Fruit fly (Drosophila melanogaster) whole organism, prepupa: ENCODE results near the gene CG14325.

ENCODE experiments used
- CG15336 ChIP-seq: fragments of 200-800 bp; sonication (Bioruptor generic); IDR thresholded peaks from 2 replicates; pipeline ENCODE4 v1.3.6; 2022; ENCODE audit warnings: missing biosample characterization, missing genetic modification characterization
- CG1621 ChIP-seq: fragments of 200-800 bp; sonication (Bioruptor generic); optimal IDR thresholded peaks from 3 replicates; lab custom pipeline; 2018; ENCODE audit warnings: missing biosample characterization, mild to moderate bottlenecking, missing genetic modification characterization
- CG16779 ChIP-seq: fragments of 200-800 bp; sonication (Bioruptor generic); optimal IDR thresholded peaks from 3 replicates; lab custom pipeline; 2017; ENCODE audit warnings: missing biosample characterization, mild to moderate bottlenecking, missing genetic modification characterization
- CG3032 ChIP-seq: fragments of 200-800 bp; optimal IDR thresholded peaks from 2 replicates; lab custom pipeline; 2019; ENCODE audit warnings: missing biosample characterization, mild to moderate bottlenecking, missing genetic modification characterization, moderate library complexity
- CG31627 ChIP-seq: fragments of 200-800 bp; sonication (Bioruptor generic); optimal IDR thresholded peaks from 3 replicates; lab custom pipeline; 2016; ENCODE audit warnings: missing biosample characterization, missing genetic modification characterization
- CG3919 ChIP-seq: fragments of 200-800 bp; sonication (Bioruptor generic); optimal IDR thresholded peaks from 3 replicates; lab custom pipeline; 2016; ENCODE audit warnings: missing biosample characterization, missing genetic modification characterization
- CG4318 ChIP-seq: fragments of 200-800 bp; sonication (Bioruptor generic); optimal IDR thresholded peaks from 3 replicates; lab custom pipeline; 2017; ENCODE audit warnings: missing biosample characterization, mild to moderate bottlenecking, missing genetic modification characterization
- CG6163 ChIP-seq: fragments of 200-800 bp; sonication (Bioruptor generic); IDR thresholded peaks from 3 replicates; pipeline ENCODE4 v1.3.6; 2022; ENCODE audit warnings: missing biosample characterization, missing genetic modification characterization
- CG6276 ChIP-seq: fragments of 200-800 bp; sonication (Bioruptor generic); optimal IDR thresholded peaks from 2 replicates; lab custom pipeline; 2017; ENCODE audit warnings: missing biosample characterization, mild to moderate bottlenecking, missing genetic modification characterization
- CG6792 ChIP-seq: fragments of 200-800 bp; sonication (Bioruptor generic); optimal IDR thresholded peaks from 3 replicates; lab custom pipeline; 2016; ENCODE audit warnings: missing biosample characterization, missing genetic modification characterization
- CG6808 ChIP-seq: fragments of 200-800 bp; sonication (Bioruptor generic); optimal IDR thresholded peaks from 3 replicates; lab custom pipeline; 2017; ENCODE audit warnings: missing biosample characterization, missing genetic modification characterization, mild to moderate bottlenecking, moderate library complexity, missing genetic modification reagents
- CG6854 ChIP-seq: fragments of 200-800 bp; sonication (Bioruptor generic); optimal IDR thresholded peaks from 2 replicates; lab custom pipeline; 2017; ENCODE audit warnings: missing biosample characterization, mild to moderate bottlenecking, missing genetic modification characterization
- CG8319 ChIP-seq: fragments of 200-800 bp; sonication (Bioruptor generic); optimal IDR thresholded peaks from 3 replicates; lab custom pipeline; 2016; ENCODE audit warnings: missing biosample characterization, missing genetic modification characterization
- Eip75B ChIP-seq: fragments of 200-800 bp; sonication (Bioruptor generic); optimal IDR thresholded peaks from 3 replicates; lab custom pipeline; 2016; ENCODE audit warnings: missing biosample characterization, missing genetic modification characterization
- Eip78C ChIP-seq: fragments of 200-800 bp; sonication (Bioruptor generic); peaks from one replicate; lab custom pipeline; 2016; ENCODE audit warnings: missing biosample characterization, missing genetic modification characterization
- Ets21C ChIP-seq: fragments of 200-800 bp; sonication (Bioruptor generic); optimal IDR thresholded peaks from 3 replicates; lab custom pipeline; 2016; ENCODE audit warnings: missing biosample characterization, missing genetic modification characterization
- Lpt ChIP-seq: fragments of 200-800 bp; sonication (Bioruptor generic); optimal IDR thresholded peaks from 3 replicates; lab custom pipeline; 2016; ENCODE audit warnings: missing biosample characterization, missing genetic modification characterization
- Met ChIP-seq: fragments of 200-800 bp; sonication (Bioruptor generic); optimal IDR thresholded peaks from 3 replicates; lab custom pipeline; 2016; ENCODE audit warnings: missing biosample characterization, missing genetic modification characterization
- Sox102F ChIP-seq: fragments of 200-800 bp; sonication (Bioruptor generic); optimal IDR thresholded peaks from 2 replicates; lab custom pipeline; 2016; ENCODE audit warnings: missing biosample characterization, mild to moderate bottlenecking, missing genetic modification characterization
- Sox14 ChIP-seq: fragments of 200-800 bp; sonication (Bioruptor generic); optimal IDR thresholded peaks from 3 replicates; lab custom pipeline; 2016; ENCODE audit warnings: missing biosample characterization, missing genetic modification characterization
- Sox15 ChIP-seq: fragments of 200-800 bp; sonication (Bioruptor generic); optimal IDR thresholded peaks from 3 replicates; lab custom pipeline; 2016; ENCODE audit warnings: missing biosample characterization, missing genetic modification characterization
- cyc ChIP-seq: fragments of 200-800 bp; sonication (Bioruptor generic); optimal IDR thresholded peaks from 3 replicates; lab custom pipeline; 2016; ENCODE audit warnings: missing biosample characterization, missing genetic modification characterization
- dac ChIP-seq: fragments of 200-800 bp; sonication (Bioruptor generic); optimal IDR thresholded peaks from 2 replicates; lab custom pipeline; 2017; ENCODE audit warnings: missing biosample characterization, mild to moderate bottlenecking, missing genetic modification characterization
- dsx ChIP-seq: fragments of 200-800 bp; optimal IDR thresholded peaks from 3 replicates; lab custom pipeline; 2019; ENCODE audit warnings: missing biosample characterization, mild to moderate bottlenecking, missing genetic modification characterization, moderate library complexity; ENCODE audit not compliant: poor library complexity, severe bottlenecking
- eg ChIP-seq: fragments of 200-800 bp; sonication (Bioruptor generic); IDR thresholded peaks from 3 replicates; pipeline ENCODE4 v1.3.6; 2022; ENCODE audit warnings: missing biosample characterization, missing genetic modification characterization
- esn ChIP-seq: fragments of 200-800 bp; sonication (Bioruptor generic); optimal IDR thresholded peaks from 2 replicates; lab custom pipeline; 2016; ENCODE audit warnings: missing biosample characterization, mild to moderate bottlenecking, missing genetic modification characterization, moderate library complexity
- fd85E ChIP-seq: fragments of 200-800 bp; sonication (Bioruptor generic); optimal IDR thresholded peaks from 3 replicates; lab custom pipeline; 2016; ENCODE audit warnings: missing biosample characterization, missing genetic modification characterization
- fkh ChIP-seq: fragments of 200-800 bp; sonication (Bioruptor generic); optimal IDR thresholded peaks from 3 replicates; lab custom pipeline; 2017; ENCODE audit warnings: missing biosample characterization, mild to moderate bottlenecking, missing genetic modification characterization, moderate library complexity
- lz ChIP-seq: fragments of 200-800 bp; sonication (Bioruptor generic); optimal IDR thresholded peaks from 3 replicates; lab custom pipeline; 2016; ENCODE audit warnings: missing biosample characterization, missing genetic modification characterization
- salr ChIP-seq, 2 experiments: fragments of 200-800 bp; sonication (Bioruptor generic); optimal IDR thresholded peaks; 3 replicates each; lab custom pipeline; 2016 to 2018; ENCODE audit warnings: missing biosample characterization in 2 of 2, missing genetic modification characterization in 2 of 2, mild to moderate bottlenecking in 1 of 2
- svp ChIP-seq: fragments of 200-800 bp; sonication (Bioruptor generic); peaks from one replicate; lab custom pipeline; 2016; ENCODE audit warnings: missing biosample characterization, missing genetic modification characterization
- topi ChIP-seq: fragments of 200-800 bp; sonication (Bioruptor generic); optimal IDR thresholded peaks from 3 replicates; lab custom pipeline; 2016; ENCODE audit warnings: missing biosample characterization, missing genetic modification characterization
- vri ChIP-seq: fragments of 200-800 bp; sonication (Bioruptor generic); optimal IDR thresholded peaks from 3 replicates; lab custom pipeline; 2016; ENCODE audit warnings: missing biosample characterization, mild to moderate bottlenecking, missing genetic modification characterization

Gene CG14325

dm6 chr3R:17631176-17631865 is 4.4 kb downstream of the CG14325 start:
- no peak for TF ChIP-seq Ets21C (GFP tag; lab: Kevin White, UChicago)
- TF ChIP-seq CG8319 (GFP tag; lab: Kevin White, UChicago), result no peak
- no peak for TF ChIP-seq Eip75B (GFP tag; lab: Kevin White, UChicago)
- TF ChIP-seq fd85E (GFP tag; lab: Kevin White, UChicago), result no peak
- no peak for TF ChIP-seq Sox14
- peak; percentile 44 for TF ChIP-seq svp (GFP tag; lab: Kevin White, UChicago)
- TF ChIP-seq CG15336 (GFP tag; lab: Robert Waterston, UW), result no peak
- peak; percentile 81 for TF ChIP-seq Eip78C (GFP tag; lab: Kevin White, UChicago)
- no peak for TF ChIP-seq CG6854 (GFP tag; lab: Kevin White, UChicago)
- no peak for TF ChIP-seq CG1621

DNA sequence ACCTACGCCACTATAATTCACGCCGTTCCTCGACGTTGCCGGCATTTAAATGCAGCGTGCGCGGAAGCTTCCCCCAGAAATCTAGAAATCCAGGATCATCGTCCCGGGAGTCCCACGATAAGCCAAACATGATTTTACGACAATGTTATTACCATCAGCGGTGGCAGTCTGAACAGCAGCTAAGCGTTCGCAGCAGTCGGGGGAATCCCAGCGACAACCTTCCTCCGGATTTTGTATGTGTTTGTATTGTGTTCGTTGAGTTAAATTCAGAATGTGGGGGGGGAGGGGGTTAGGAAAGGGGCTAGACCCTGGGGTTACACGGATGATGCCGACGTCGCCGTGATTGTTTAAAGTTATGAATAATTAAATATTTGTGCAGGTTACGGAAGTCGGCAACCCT is 17.1 kb downstream of the CG14325 start:
- TF ChIP-seq CG8319 (GFP tag; lab: Kevin White, UChicago) (no peak), svp (GFP tag; lab: Kevin White, UChicago) (peak; percentile 77), CG31627 (GFP tag; lab: Kevin White, UChicago) (no peak), CG6808 (no peak), CG16779 (tag; lab: Kevin White, UChicago) (no peak), Ets21C (GFP tag; lab: Kevin White, UChicago) (no peak), eg (GFP tag; lab: Robert Waterston, UW) (no peak), lz (GFP tag; lab: Kevin White, UChicago) (no peak), CG6163 (GFP tag; lab: Robert Waterston, UW) (no peak)

DNA sequence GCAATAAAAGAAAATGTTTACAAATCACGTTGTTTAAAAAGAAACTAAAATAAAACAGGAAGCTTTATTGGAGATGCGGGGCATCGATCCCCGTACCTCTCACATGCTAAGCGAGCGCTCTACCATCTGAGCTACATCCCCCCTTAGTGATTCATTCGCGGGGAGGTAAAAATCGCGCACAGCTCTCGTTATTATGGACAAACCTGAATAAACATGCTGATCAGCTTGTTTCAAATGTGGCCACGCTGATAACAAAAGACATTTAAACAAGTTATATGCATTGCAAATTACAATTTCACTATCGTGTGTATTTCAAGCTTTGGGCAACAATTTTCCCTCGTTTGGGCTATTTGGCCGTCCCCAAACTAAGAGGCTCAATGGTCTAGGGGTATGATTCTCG is 18.3 kb downstream of the CG14325 start:
- TF ChIP-seq Sox102F (GFP tag; lab: Kevin White, UChicago) (no peak), cyc (no peak), CG1621 (no peak), CG3919 (GFP tag; lab: Kevin White, UChicago) (no peak), Eip78C (GFP tag; lab: Kevin White, UChicago) (no peak), CG6854 (GFP tag; lab: Kevin White, UChicago) (no peak), fkh (no peak), Sox15 (GFP tag; lab: Kevin White, UChicago) (no peak), vri (GFP tag; lab: Kevin White, UChicago) (no peak)

DNA sequence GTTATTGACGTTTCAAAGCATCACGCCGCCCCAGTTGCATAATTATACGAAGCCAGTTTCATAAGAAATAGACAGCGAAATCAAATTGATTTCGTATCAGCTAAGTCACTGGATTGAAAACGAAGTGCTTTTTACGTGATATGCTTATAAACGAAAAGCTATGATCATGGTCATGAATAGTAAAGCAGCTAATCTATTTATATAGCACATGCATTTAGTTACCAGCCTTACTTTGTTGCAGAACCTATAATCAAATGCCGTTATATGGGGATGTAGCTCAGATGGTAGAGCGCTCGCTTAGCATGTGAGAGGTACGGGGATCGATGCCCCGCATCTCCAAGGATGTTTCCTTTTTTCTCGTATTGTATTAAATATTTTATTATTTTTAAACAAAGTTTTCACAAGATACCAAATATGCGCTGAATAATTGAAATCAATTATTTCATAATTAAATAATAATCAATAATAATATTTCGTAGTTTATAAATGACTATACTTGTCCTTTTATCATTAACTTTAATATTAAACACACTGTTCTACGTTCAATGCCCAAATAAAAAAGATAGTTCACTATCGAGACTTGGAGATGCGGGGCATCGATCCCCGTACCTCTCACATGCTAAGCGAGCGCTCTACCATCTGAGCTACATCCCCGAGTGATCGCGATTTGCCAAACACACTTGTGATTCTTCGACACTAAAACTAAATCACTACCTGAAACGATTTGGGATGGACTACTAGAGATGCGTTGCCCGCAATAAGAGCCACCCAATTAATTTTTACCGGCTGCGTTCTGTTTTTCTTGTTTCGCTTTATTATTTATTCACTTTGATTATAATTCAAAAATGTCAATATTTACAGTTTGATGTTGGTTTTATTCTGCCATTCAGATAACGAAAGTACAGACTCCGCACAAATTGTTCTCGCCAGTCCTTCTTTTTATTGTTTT is 19.4 kb downstream of the CG14325 start:
- TF ChIP-seq CG6792 (peak; percentile 2), Met (GFP tag; lab: Kevin White, UChicago) (peak; percentile 14), Sox102F (GFP tag; lab: Kevin White, UChicago) (peak; percentile 34), cyc (no peak), salr (GFP tag; optimal IDR thresholded peaks at IDR 0.05; lab: Kevin White, UChicago) (no peak), dsx (GFP tag; lab: Kevin White, UChicago) (peak; percentile 84), Eip78C (GFP tag; lab: Kevin White, UChicago) (peak; percentile 67), Ets21C (GFP tag; lab: Kevin White, UChicago) (no peak), esn (GFP tag; lab: Kevin White, UChicago) (peak; percentile 21), fkh (peak; percentile 33)

DNA sequence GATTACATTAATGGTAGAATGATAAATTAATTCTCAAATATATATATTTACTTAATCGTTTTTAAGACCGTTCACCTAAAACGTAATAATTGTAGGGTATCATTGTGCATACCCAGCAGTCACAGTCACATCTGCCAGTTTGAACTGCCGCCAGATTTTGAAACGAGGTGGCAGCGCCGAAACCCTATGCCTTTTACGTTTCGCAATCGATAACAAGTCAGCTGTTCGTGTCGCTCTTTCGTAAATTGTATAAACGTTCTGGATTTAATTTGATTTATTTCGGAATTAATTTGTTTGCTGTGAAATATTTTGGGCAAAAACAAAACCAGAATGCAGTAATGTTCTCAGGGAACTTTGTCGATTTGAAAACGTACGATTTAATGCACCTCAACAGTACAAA is 20.5 kb downstream of the CG14325 start, which contains the start of gene CG14322:
Gene CG14322, plus strand, starts transcription at position 236 of the 400 bp plus-strand sequence.
- TF ChIP-seq CG3032 (tag; lab: Kevin White, UChicago) (peak; percentile 1), dac (GFP tag; lab: Kevin White, UChicago) (no peak), CG6276 (GFP tag; lab: Kevin White, UChicago) (no peak), svp (GFP tag; lab: Kevin White, UChicago) (no peak), Lpt (GFP tag; lab: Kevin White, UChicago) (no peak), CG4318 (GFP tag; lab: Kevin White, UChicago) (no peak), topi (GFP tag; lab: Kevin White, UChicago) (no peak)
